Worm (Caenorhabditis elegans) whole organism, midembryonic: ENCODE measurements around the gene F02A9.1.
"Not testable (repeated sequence)": the region's sequence is repeated elsewhere in the genome, so short reads cannot be mapped to it uniquely, and the experiment has no call there.

Source experiments
- T22C8.4 ChIP-seq: fragments of 200-800 bp; sonication (Bioruptor generic); IDR thresholded peaks from 2 replicates; pipeline ENCODE4 v1.3.6; 2022; ENCODE audit warnings: missing genetic modification characterization, missing compliant biosample characterization
- flt-1 ChIP-seq: fragments of 200-800 bp; sonication (Bioruptor generic); IDR thresholded peaks from 2 replicates; pipeline ENCODE4 v1.3.6; 2022; ENCODE audit warnings: missing genetic modification characterization, missing compliant biosample characterization
- klf-2 ChIP-seq: fragments of 200-800 bp; sonication (Bioruptor generic); conservative IDR thresholded peaks from 2 replicates; pipeline ENCODE4 v1.3.6; 2022; ENCODE audit warnings: missing genetic modification reagents, missing genetic modification characterization, missing compliant biosample characterization
- med-1 ChIP-seq: sonication (generic microtip); optimal IDR thresholded peaks from 2 replicates; lab custom pipeline; 2017; ENCODE audit warnings: missing genetic modification characterization, mild to moderate bottlenecking, missing compliant biosample characterization, antibody characterized with exemption, missing genetic modification reagents; ENCODE audit not compliant: insufficient read depth
- ref-1 ChIP-seq: fragments of 200-800 bp; sonication (Bioruptor generic); conservative IDR thresholded peaks from 2 replicates; pipeline ENCODE4 v1.3.6; 2022; ENCODE audit warnings: missing genetic modification reagents, missing genetic modification characterization, missing compliant biosample characterization
- tab-1 ChIP-seq: fragments of 200-800 bp; sonication (Bioruptor generic); IDR thresholded peaks from 2 replicates; pipeline ENCODE4 v1.3.6; 2022; ENCODE audit warnings: missing genetic modification characterization, missing compliant biosample characterization
- ztf-23 ChIP-seq: fragments of 200-800 bp; sonication (Bioruptor generic); IDR thresholded peaks from 2 replicates; pipeline ENCODE4 v1.3.6; 2022; ENCODE audit warnings: missing genetic modification reagents, missing genetic modification characterization, missing compliant biosample characterization
- ztf-29 ChIP-seq: fragments of 200-800 bp; sonication (Bioruptor generic); IDR thresholded peaks from 2 replicates; pipeline ENCODE4 v1.3.6; 2022; ENCODE audit warnings: missing genetic modification reagents, missing genetic modification characterization, missing compliant biosample characterization

DNA sequence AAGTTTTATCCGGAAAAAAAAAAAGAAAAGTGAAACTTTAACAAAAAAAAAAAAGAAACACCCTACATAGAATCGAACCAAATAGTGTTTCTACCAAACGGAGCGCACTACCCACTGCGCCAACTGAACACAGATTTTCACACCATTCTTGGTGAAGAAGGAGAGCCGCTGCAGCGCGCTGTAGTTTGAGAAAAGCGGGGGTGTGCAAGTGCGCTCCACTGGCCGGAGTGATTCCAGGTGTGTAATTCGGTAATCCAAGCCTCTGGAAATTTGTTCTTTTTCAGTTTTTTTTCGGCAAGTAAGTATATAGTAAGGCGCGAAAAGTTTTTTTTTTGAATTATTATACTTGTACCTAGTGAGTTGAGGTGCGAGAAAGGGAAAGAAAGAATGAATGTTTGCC lies 33.3 kb upstream of the F02A9.1 start:
- TF ChIP-seq tab-1; ref-1 (GFP tag; lab: Robert Waterston, UW); med-1 (GFP tag; lab: Kevin White, UChicago): not testable (repeated sequence)
- 0 out of 2 replicates have a peak, but pooled peaks have one; percentile 49 for TF ChIP-seq ztf-23 (GFP tag; lab: Robert Waterston, UW)
- peak; percentile 87 for TF ChIP-seq flt-1 (GFP tag; lab: Robert Waterston, UW)
- TF ChIP-seq klf-2 (GFP tag; lab: Robert Waterston, UW): 0 out of 2 replicates have a peak, but pooled peaks have one; percentile 43
- 0 out of 2 replicates have a peak, but pooled peaks have one; percentile 34 for TF ChIP-seq T22C8.4 (GFP tag; lab: Robert Waterston, UW)
- peak; percentile 28; the same call in 1 of the 2 replicates for TF ChIP-seq ztf-29 (GFP tag; lab: Robert Waterston, UW)
